Fruit fly (Drosophila melanogaster) Kc167 (cell line): ENCODE data around the gene CG15923.

Experiments used
- Myc ChIP-seq: fragments of >200 bp; optimal IDR thresholded peaks from 2 replicates; lab custom pipeline; 2017; ENCODE audit warnings: missing external identifiers
- Sin3A ChIP-seq: fragments of >200 bp; optimal IDR thresholded peaks from 2 replicates; lab custom pipeline; 2018; ENCODE audit warnings: missing external identifiers
- h ChIP-seq: fragments of >200 bp; optimal IDR thresholded peaks from 3 replicates; lab custom pipeline; 2018; ENCODE audit warnings: missing external identifiers
- insv ChIP-seq: fragments of >200 bp; optimal IDR thresholded peaks from 3 replicates; lab custom pipeline; 2018; ENCODE audit warnings: missing external identifiers
- psq ChIP-seq: fragments of >200 bp; optimal IDR thresholded peaks from 2 replicates; lab custom pipeline; 2017; ENCODE audit warnings: missing external identifiers
- ttk ChIP-seq: sonication (Bioruptor generic); optimal IDR thresholded peaks from 2 replicates; lab custom pipeline; 2017; ENCODE audit warnings: missing external identifiers

Gene CG15923

dm6 chr3R:20617583-20617982 lies 882 bp upstream of the CG15923 start, which contains the start of gene CG5466:
Gene CG5466, plus strand, starts transcription at chr3R:20617883.
- TF ChIP-seq h (lab: Kevin White, UChicago) (no peak), psq (lab: Kevin White, UChicago) (no peak), ttk (lab: Kevin White, UChicago) (no peak), Myc (no peak), Sin3A (no peak), insv (lab: Kevin White, UChicago) (no peak)

dm6 chr3R:20608199-20608598 lies 8.5 kb downstream of the CG15923 start:
- TF ChIP-seq insv (lab: Kevin White, UChicago), result no peak
- TF ChIP-seq h (lab: Kevin White, UChicago), result no peak
- TF ChIP-seq Myc, result no peak
- TF ChIP-seq psq (lab: Kevin White, UChicago), result no peak
- TF ChIP-seq ttk (lab: Kevin White, UChicago), result no peak
- TF ChIP-seq Sin3A, result no peak

dm6 chr3R:20605562-20606155 lies 11.0 kb downstream of the CG15923 start:
- TF ChIP-seq h (lab: Kevin White, UChicago), result no peak
- TF ChIP-seq insv (lab: Kevin White, UChicago), result no peak

DNA sequence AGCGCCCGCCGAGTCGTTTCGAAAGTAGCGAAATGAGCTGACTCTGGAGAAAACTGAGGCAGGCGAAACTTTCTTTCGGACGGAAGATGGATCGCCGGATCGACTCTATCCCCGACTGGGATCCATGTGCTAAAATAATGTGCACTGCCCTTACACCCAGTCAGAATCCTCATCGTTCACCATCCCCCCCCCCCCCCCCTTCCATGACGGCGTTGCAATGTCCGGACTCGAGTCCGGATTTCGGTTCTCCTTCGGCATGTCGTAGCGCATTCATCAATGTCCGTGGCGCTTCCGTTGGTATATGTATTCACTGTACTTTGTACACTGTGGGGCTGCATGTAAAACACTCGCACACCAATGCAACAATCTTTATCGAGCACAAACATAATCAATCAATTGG lies 11.6 kb downstream of the CG15923 start:
- no peak for TF ChIP-seq Sin3A
- no peak for TF ChIP-seq insv (lab: Kevin White, UChicago)
- TF ChIP-seq Myc, result no peak
- no peak for TF ChIP-seq h (lab: Kevin White, UChicago)
- TF ChIP-seq ttk (lab: Kevin White, UChicago), result no peak

- TF ChIP-seq ttk (lab: Kevin White, UChicago), result no peak
These were observed 12.6 kb downstream of the CG15923 start for dm6 chr3R:20604078-20604477.

DNA sequence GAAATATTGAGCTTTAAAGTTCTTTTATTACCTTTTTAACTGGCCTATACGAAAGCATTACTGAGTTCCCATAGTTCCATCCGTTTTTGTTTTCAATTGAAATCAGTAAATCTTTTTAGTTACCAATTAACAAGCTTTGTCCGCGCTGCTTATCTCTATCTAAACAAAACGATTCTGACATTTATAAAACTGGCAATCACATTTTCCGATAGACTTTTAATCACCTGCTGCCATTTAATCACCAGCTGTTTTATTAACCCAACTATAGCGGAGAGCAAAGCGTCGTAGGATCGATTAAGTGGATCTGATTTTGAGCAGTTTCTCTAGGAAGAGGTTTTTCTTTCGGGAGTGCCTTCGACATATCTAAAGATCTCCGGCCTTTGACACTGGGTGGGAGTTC lies 14.1 kb downstream of the CG15923 start:
- no peak for TF ChIP-seq h (lab: Kevin White, UChicago)
- no peak for TF ChIP-seq Myc
- no peak for TF ChIP-seq insv (lab: Kevin White, UChicago)
- no peak for TF ChIP-seq psq (lab: Kevin White, UChicago)
- no peak for TF ChIP-seq ttk (lab: Kevin White, UChicago)
- TF ChIP-seq Sin3A, result no peak

DNA sequence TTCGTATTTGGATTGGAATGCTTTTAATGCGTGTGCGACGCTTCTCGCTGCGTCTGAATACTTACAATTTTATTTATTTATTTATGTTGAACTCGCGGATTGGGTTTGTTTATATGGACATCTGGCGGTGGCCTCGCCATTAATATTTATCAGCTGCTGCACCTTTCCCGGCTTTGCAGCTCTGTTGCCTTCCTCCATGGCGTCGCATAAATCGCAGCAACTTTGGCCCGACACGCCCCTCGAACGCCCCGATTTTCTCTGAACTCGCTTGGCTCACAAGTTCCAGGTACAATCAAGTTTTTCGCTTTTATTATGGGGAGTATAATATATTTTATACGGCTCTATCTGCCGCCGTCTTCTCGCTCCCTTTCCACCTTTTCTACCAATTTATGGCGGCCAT lies 16.6 kb downstream of the CG15923 start:
- TF ChIP-seq Myc (no peak), Sin3A (no peak), insv (lab: Kevin White, UChicago) (no peak), h (lab: Kevin White, UChicago) (no peak), ttk (lab: Kevin White, UChicago) (no peak), psq (lab: Kevin White, UChicago) (no peak)

DNA sequence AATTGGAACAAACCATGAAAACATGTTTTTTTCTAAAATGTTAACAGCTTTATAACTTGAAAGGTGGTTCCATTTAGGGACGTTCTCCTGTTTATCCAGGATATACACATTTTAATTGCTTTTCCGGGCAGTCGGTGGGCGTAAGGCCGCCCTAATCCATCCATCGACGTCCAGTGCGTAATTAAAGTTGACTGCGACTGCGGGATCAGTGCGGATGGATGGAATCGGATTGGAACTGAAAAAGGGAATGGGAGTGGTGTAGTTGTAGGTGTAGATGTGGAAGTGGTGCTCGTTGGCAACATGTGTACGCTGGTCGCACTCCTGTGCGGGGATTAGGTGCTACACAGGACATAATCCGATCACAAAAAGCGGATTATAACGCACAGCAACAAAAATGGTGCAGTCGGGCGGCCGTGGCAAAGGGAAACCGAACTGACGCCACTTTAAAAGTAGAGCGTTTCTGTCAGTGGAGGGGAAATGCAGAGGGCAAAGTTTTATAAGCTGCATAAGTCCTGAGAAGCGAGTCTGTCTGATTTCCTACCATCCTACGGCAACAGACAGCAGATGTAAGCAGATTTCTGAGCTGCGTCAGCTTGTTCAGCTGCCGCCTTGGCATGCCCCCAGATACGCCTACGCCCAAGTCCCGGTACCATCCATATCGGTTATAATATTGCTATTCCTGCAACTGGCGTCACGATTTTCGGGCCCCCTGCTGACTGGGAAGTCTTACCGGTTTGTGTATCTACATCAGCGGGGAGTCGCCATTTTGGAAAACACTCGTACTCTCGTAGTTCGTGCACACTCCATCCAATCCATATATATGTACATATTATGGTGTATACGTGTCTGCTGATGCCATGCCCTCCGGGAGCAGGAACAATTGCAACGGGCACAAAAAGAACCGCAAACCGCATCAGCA lies 19.0 kb downstream of the CG15923 start:
- TF ChIP-seq psq (lab: Kevin White, UChicago), result no peak
- no peak for TF ChIP-seq ttk (lab: Kevin White, UChicago)
- no peak for TF ChIP-seq Sin3A
- no peak for TF ChIP-seq Myc
- TF ChIP-seq insv (lab: Kevin White, UChicago), result no peak
- TF ChIP-seq h (lab: Kevin White, UChicago), result no peak

DNA sequence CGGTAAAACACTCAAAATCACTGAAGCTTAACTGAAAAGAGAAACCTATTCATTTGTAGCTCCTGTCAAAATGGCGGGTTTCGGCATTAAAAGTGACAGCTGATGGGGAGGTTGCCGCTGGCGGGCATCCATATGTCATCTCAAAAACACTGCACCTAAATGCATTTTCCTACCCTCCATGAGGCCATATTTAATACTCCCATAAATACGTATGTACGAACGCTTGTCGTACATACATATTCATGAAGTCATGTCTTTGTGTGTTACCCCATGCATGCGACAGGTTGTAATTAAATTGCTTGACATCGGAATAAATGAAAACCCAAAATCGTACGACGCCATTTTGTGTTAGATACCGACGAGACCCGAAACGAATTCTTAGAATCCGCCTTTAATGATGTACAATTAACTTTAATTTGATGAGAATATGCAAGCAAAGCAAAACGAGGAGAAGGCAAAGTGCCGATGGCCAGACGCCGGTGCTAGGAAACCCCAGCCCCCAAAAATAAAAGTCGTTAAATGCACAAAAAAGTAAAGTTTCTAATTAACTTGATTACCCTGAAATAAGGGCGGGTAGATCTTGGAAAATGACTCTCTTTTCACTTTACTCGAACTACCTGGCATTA lies 20.3 kb downstream of the CG15923 start:
- no peak for TF ChIP-seq h (lab: Kevin White, UChicago)

DNA sequence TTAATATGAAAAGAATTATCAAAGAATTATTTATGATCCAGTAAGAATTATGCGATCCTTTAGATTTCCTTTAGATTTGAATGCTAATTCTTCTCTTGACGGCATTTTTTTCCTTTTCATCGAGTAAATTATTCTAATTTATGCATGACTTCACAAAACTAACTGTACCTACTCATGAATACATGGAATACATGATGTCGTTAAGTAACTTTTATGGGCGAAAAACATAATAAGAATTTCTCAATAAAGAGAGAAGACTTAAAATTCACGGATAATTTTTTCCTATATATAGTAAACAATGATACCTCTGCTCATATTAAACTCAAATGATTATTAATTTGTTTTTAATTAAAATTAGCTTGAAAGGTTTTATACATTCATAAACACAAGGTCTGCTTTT lies 20.8 kb downstream of the CG15923 start:
- no peak for TF ChIP-seq h (lab: Kevin White, UChicago)
- TF ChIP-seq psq (lab: Kevin White, UChicago), result no peak
- TF ChIP-seq Sin3A, result no peak
- no peak for TF ChIP-seq Myc
- TF ChIP-seq insv (lab: Kevin White, UChicago), result no peak
- no peak for TF ChIP-seq ttk (lab: Kevin White, UChicago)

dm6 chr3R:20595145-20595812 lies 21.4 kb downstream of the CG15923 start:
- TF ChIP-seq ttk (lab: Kevin White, UChicago) (no peak), Myc (no peak), h (lab: Kevin White, UChicago) (no peak), Sin3A (no peak), psq (lab: Kevin White, UChicago) (no peak), insv (lab: Kevin White, UChicago) (no peak)
